Worm (Caenorhabditis elegans) whole organism, mixed stage, embryonic: ENCODE data around the gene nhr-256.

Experiments
- M03D4.4 ChIP-seq: sonication (generic microtip); optimal IDR thresholded peaks from 2 replicates; lab custom pipeline; 2017; ENCODE audit warnings: mild to moderate bottlenecking, missing genetic modification characterization, missing compliant biosample characterization
- bed-3 ChIP-seq: fragments of 200-800 bp; sonication (Bioruptor generic); optimal IDR thresholded peaks from 3 replicates; lab custom pipeline; 2018; ENCODE audit warnings: mild to moderate bottlenecking, missing genetic modification characterization, moderate library complexity, missing compliant biosample characterization
- blmp-1 ChIP-seq: fragments of 150-350 bp; optimal IDR thresholded peaks from 2 replicates; lab custom pipeline; 2014; ENCODE audit warnings: missing biosample characterization, missing genetic modification characterization
- ceh-39 ChIP-seq: fragments of 150-350 bp; optimal IDR thresholded peaks from 2 replicates; lab custom pipeline; 2014; ENCODE audit warnings: missing biosample characterization, missing genetic modification characterization
- ceh-43 ChIP-seq: fragments of 200-800 bp; sonication (Bioruptor generic); optimal IDR thresholded peaks from 2 replicates; lab custom pipeline; 2018; ENCODE audit warnings: mild to moderate bottlenecking, missing genetic modification characterization, moderate library complexity, missing compliant biosample characterization
- ceh-83 ChIP-seq: fragments of 200-800 bp; sonication (Bioruptor generic); optimal IDR thresholded peaks from 2 replicates; lab custom pipeline; 2018; ENCODE audit warnings: mild to moderate bottlenecking, missing genetic modification characterization, missing compliant biosample characterization
- ces-1 ChIP-seq: fragments of 150-350 bp; optimal IDR thresholded peaks from 2 replicates; lab custom pipeline; 2014; ENCODE audit warnings: missing biosample characterization, missing genetic modification reagents, missing genetic modification characterization
- cnd-1 ChIP-seq: fragments of 200-800 bp; sonication (Bioruptor generic); optimal IDR thresholded peaks from 2 replicates; lab custom pipeline; 2018; ENCODE audit warnings: mild to moderate bottlenecking, missing genetic modification characterization, missing compliant biosample characterization
- elt-1 ChIP-seq: sonication (generic microtip); optimal IDR thresholded peaks from 2 replicates; lab custom pipeline; 2017; ENCODE audit warnings: missing genetic modification characterization, mild to moderate bottlenecking, missing compliant biosample characterization, antibody characterized with exemption, moderate library complexity, borderline replicate concordance; ENCODE audit not compliant: insufficient read depth
- elt-3 ChIP-seq: fragments of 150-350 bp; optimal IDR thresholded peaks from 2 replicates; lab custom pipeline; 2014; ENCODE audit warnings: missing biosample characterization, missing genetic modification characterization
- flh-1 ChIP-seq: fragments of 200-800 bp; sonication (Bioruptor generic); optimal IDR thresholded peaks from 2 replicates; lab custom pipeline; 2018; ENCODE audit warnings: mild to moderate bottlenecking, missing genetic modification characterization, moderate library complexity, missing compliant biosample characterization
- ham-2 ChIP-seq: fragments of 200-800 bp; sonication (Bioruptor generic); optimal IDR thresholded peaks from 2 replicates; lab custom pipeline; 2018; ENCODE audit warnings: mild to moderate bottlenecking, missing genetic modification characterization, missing compliant biosample characterization
- hlh-1 ChIP-seq: fragments of 150-350 bp; optimal IDR thresholded peaks from 2 replicates; lab custom pipeline; 2014; ENCODE audit warnings: missing biosample characterization, missing genetic modification reagents, missing genetic modification characterization
- lin-13 ChIP-seq: fragments of 150-350 bp; optimal IDR thresholded peaks from 2 replicates; lab custom pipeline; 2014; ENCODE audit warnings: missing biosample characterization, missing genetic modification characterization
- lin-32 ChIP-seq: fragments of 200-800 bp; sonication (Bioruptor generic); optimal IDR thresholded peaks from 2 replicates; lab custom pipeline; 2018; ENCODE audit warnings: mild to moderate bottlenecking, missing genetic modification characterization, missing compliant biosample characterization
- lsy-2 ChIP-seq: fragments of 150-350 bp; optimal IDR thresholded peaks from 2 replicates; lab custom pipeline; 2014; ENCODE audit warnings: missing biosample characterization, missing genetic modification characterization
- mab-5 ChIP-seq: fragments of 150-350 bp; optimal IDR thresholded peaks from 2 replicates; lab custom pipeline; 2014; ENCODE audit warnings: missing biosample characterization, missing genetic modification characterization
- mep-1 ChIP-seq: fragments of 150-350 bp; optimal IDR thresholded peaks from 2 replicates; lab custom pipeline; 2017; ENCODE audit warnings: missing biosample characterization, missing genetic modification reagents, missing genetic modification characterization, inconsistent platforms
- mls-2 ChIP-seq: sonication (generic microtip); optimal IDR thresholded peaks from 2 replicates; lab custom pipeline; 2016; ENCODE audit warnings: mild to moderate bottlenecking, missing genetic modification characterization, moderate library complexity, missing compliant biosample characterization
- nhr-237 ChIP-seq: fragments of 150-350 bp; optimal IDR thresholded peaks from 2 replicates; lab custom pipeline; 2014; ENCODE audit warnings: missing biosample characterization, missing genetic modification characterization
- nhr-28 ChIP-seq: fragments of 150-350 bp; optimal IDR thresholded peaks from 2 replicates; lab custom pipeline; 2014; ENCODE audit warnings: missing biosample characterization, missing genetic modification characterization
- nhr-76 ChIP-seq: sonication (generic microtip); optimal IDR thresholded peaks from 2 replicates; lab custom pipeline; 2017; ENCODE audit warnings: missing biosample characterization, missing genetic modification characterization
- sem-2 ChIP-seq: fragments of 200-800 bp; sonication (Bioruptor generic); optimal IDR thresholded peaks from 2 replicates; lab custom pipeline; 2018; ENCODE audit warnings: mild to moderate bottlenecking, missing genetic modification characterization, missing compliant biosample characterization
- snpc-4 ChIP-seq: fragments of 150-350 bp; optimal IDR thresholded peaks from 2 replicates; lab custom pipeline; 2014; ENCODE audit warnings: missing biosample characterization, missing genetic modification characterization
- sptf-1 ChIP-seq: sonication (generic microtip); optimal IDR thresholded peaks from 2 replicates; lab custom pipeline; 2017; ENCODE audit warnings: mild to moderate bottlenecking, missing genetic modification characterization, moderate library complexity, missing compliant biosample characterization
- unc-120 ChIP-seq: sonication (generic microtip); optimal IDR thresholded peaks from 2 replicates; lab custom pipeline; 2017; ENCODE audit warnings: missing genetic modification characterization, missing compliant biosample characterization; ENCODE audit not compliant: poor library complexity, severe bottlenecking
- unc-62 ChIP-seq: fragments of 150-350 bp; optimal IDR thresholded peaks from 2 replicates; lab custom pipeline; 2014; ENCODE audit warnings: missing biosample characterization, missing genetic modification reagents, missing genetic modification characterization
- zip-8 ChIP-seq: fragments of 150-350 bp; optimal IDR thresholded peaks from 2 replicates; lab custom pipeline; 2014; ENCODE audit warnings: missing biosample characterization, missing genetic modification characterization
- ztf-11 ChIP-seq: fragments of 150-350 bp; optimal IDR thresholded peaks from 2 replicates; lab custom pipeline; 2014; ENCODE audit warnings: missing biosample characterization, missing genetic modification characterization

Gene nhr-256

DNA sequence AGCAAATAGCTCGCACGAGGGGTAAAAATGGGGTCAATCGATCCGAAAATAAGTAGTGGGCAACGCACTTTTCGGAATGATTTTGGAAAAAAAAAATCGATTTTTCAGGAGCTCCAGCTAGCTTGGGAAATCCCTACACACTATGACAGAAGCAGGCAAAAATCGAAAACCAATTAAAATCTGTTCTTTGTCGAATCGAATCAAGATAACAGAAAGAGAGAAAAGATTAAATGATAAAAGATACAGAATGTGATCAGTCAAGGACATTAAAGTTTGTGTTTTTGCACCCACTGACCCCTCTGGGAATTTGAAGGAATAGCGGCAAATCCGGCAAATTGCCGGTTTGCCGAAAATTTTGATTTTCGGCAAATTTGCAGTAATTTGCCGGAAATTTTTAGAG, 23.9 kb downstream of the nhr-256 start:
- TF ChIP-seq snpc-4 (tag; lab: Kevin White, UChicago) (no peak), blmp-1 (tag; lab: Kevin White, UChicago) (no peak), unc-62 (GFP tag; lab: Kevin White, UChicago) (no peak), ceh-83 (no peak), lin-32 (GFP tag; lab: Kevin White, UChicago) (no peak), mls-2 (tag; lab: Kevin White, UChicago) (no peak), lsy-2 (tag; lab: Kevin White, UChicago) (no peak), nhr-237 (tag; lab: Kevin White, UChicago) (no peak)

DNA sequence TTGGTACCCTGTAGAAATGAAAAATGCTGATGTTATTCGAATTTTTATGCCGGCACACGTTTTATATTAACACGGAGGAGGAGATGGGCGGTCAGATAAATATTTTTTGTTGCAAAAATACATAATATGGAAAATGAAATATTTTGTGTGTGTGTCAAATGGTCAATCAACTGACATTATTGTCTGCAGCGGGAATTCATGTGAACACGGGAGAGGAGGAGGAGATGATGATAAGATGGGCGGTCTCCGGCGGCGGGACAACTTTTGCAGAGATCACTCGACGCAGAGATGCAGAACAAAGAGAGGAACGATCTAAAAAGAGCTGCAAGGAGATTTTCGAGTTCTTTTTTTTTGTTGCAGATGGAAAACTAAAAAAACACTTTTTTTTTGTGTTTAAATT, 28.2 kb downstream of the nhr-256 start, which contains the start of gene dhs-13:
dhs-13 (minus strand) TSS at position 8 of the 400 bp plus-strand sequence.
- TF ChIP-seq flh-1 (GFP tag; lab: Kevin White, UChicago) (no peak), elt-1 (peak; percentile 13), unc-120 (tag; lab: Kevin White, UChicago) (peak; percentile 23)

DNA sequence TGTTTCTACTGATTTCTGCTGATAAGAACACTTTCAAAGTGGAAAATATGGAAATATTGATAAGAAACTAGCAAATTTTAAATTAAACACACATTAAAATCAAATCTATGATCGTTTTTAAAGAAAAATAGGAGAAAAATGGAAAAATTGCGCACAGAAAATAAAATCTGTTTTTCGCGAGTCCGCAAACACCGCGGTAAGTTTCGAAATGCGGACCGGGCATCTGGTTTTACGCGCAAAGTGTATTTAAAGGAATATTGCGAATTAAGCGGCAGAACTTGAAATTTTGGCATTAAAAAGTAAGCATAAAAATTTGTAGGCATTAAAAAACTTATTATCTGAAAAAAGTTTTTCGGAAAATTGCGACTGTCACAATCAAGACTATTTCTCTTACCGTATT, 29.5 kb downstream of the nhr-256 start:
- TF ChIP-seq nhr-28 (tag; lab: Kevin White, UChicago), result no peak
- no peak for TF ChIP-seq ceh-43 (GFP tag; lab: Kevin White, UChicago)
- no peak for TF ChIP-seq ztf-11 (tag; lab: Kevin White, UChicago)
- TF ChIP-seq lin-32 (GFP tag; lab: Kevin White, UChicago), result no peak
- TF ChIP-seq nhr-237 (tag; lab: Kevin White, UChicago), result no peak
- TF ChIP-seq ceh-39, result no peak
- TF ChIP-seq sptf-1 (tag; lab: Kevin White, UChicago), result no peak
- TF ChIP-seq bed-3 (GFP tag; lab: Kevin White, UChicago), result no peak
- TF ChIP-seq unc-62 (GFP tag; lab: Kevin White, UChicago), result no peak
- TF ChIP-seq M03D4.4 (tag; lab: Kevin White, UChicago), result no peak

DNA sequence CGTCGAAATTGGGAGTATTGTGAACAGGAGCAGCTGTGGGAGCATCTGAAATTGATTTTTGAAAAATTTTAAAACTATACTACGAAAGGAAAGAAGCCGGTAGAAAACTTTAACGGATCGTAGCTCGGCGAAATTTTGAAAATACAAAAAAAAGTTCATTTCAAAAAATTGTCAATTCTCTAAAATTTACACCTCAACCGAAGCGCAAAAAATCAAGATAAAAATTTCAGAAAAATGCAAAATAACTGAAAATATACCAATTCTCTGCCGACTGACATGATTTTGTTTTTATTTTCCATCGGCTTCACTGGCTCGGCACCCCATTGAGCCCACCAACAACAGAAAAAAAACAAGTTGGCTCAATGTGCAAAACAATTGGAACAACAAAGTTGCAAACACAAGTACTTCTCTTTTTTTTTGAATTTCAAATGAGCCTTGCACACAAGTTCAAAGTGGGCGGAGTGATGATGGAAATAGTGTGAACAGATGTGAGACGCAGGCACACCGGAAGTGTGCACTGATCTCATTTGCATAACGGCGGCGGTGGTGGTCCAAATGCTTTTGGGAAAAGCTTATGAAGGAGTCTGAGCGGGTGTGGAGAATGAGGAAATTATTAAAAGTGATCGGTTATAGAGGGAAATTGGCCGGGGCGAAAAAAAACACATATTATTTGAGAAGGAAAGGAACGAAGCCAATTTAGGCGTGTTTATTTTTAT, 31.5 kb downstream of the nhr-256 start, which contains the start of gene F36H9.7:
F36H9.7 (minus strand) TSS at position 51 of the 716 bp plus-strand sequence.
- TF ChIP-seq ces-1 (GFP tag; lab: Kevin White, UChicago) (peak; percentile 78), mep-1 (no peak)

DNA sequence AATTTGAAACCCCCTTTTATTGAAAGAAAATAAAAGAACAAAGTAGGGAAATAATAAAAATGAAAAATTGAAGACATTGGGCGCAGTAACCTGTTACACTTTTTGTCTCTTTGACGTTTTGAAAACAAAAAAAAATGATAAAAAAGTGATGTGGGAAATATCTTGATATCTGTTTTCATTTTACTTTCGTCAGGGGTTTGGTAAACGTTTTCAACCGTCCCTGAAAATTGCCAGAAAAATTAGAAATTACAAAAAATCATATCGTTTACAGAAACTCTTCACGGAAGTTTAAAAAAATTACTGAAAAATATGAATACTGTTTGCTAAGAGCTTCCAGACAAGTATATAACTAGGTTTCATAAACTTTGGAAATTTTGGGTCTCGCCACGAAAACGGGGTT, 35.6 kb downstream of the nhr-256 start, which contains the start of gene F36H9.4:
F36H9.4 (minus strand) TSS at position 101 of the 400 bp plus-strand sequence.
- TF ChIP-seq blmp-1 (tag; lab: Kevin White, UChicago) (no peak), ceh-39 (no peak), mls-2 (tag; lab: Kevin White, UChicago) (no peak), snpc-4 (tag; lab: Kevin White, UChicago) (no peak), ztf-11 (tag; lab: Kevin White, UChicago) (no peak), unc-120 (tag; lab: Kevin White, UChicago) (no peak), flh-1 (GFP tag; lab: Kevin White, UChicago) (no peak)

DNA sequence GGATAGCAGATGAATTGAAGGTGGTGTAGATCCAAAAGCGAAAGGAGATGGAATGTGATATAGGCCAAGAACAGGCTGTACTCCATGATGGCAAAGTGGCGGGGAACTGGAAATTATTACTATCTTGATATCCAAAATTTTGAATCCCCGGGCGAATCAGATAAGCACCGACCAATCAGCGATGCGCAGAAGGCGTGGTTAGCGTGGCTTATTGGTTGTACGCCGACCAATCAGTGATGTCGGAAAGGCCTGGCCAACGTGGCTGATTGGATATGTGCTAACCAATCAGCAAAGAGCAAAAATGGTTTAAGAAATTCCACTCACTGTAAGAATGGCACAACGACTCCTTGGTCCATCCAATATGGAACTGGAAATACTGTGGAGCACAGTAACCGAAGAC, 36.4 kb downstream of the nhr-256 start:
- TF ChIP-seq ham-2 (GFP tag; lab: Kevin White, UChicago) (no peak), elt-3 (tag; lab: Kevin White, UChicago) (no peak), nhr-76 (tag; lab: Kevin White, UChicago) (no peak), ces-1 (GFP tag; lab: Kevin White, UChicago) (no peak), mls-2 (tag; lab: Kevin White, UChicago) (no peak)

DNA sequence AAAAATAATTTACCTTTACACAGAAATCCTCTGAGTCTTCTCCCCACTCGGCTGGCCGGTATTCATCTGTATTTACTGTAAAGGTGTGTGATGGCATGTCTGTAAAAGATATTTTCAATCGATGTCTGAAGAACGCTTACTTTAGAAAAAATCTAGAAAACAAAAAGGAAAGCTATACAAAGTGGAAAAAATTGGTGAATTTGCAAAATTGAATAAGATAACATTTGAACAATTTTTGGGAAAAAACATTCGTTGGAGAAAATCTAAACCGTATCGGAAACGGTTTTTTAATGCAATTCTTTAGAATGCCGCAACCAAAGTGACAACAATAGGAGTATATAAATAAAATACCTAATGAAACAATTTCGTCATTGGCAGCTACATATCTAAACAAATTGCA, 38.4 kb downstream of the nhr-256 start, which contains the start of gene F36H9.5:
F36H9.5 (minus strand) TSS at position 101 of the 400 bp plus-strand sequence.
- TF ChIP-seq M03D4.4 (tag; lab: Kevin White, UChicago) (no peak), elt-1 (no peak), hlh-1 (tag; lab: Kevin White, UChicago) (no peak), zip-8 (tag; lab: Kevin White, UChicago) (no peak), nhr-28 (tag; lab: Kevin White, UChicago) (no peak), unc-120 (tag; lab: Kevin White, UChicago) (no peak), ceh-43 (GFP tag; lab: Kevin White, UChicago) (no peak), mab-5 (no peak), ces-1 (GFP tag; lab: Kevin White, UChicago) (no peak), sem-2 (GFP tag; lab: Kevin White, UChicago) (no peak), sptf-1 (tag; lab: Kevin White, UChicago) (no peak), lin-13 (tag; lab: Kevin White, UChicago) (no peak), mep-1 (no peak), nhr-237 (tag; lab: Kevin White, UChicago) (no peak), snpc-4 (tag; lab: Kevin White, UChicago) (no peak), cnd-1 (no peak), blmp-1 (tag; lab: Kevin White, UChicago) (no peak)
